Worm (Caenorhabditis elegans) whole organism, L4 larva: ENCODE results near the gene F56C9.6.

ENCODE experiments used
- F10B5.3 ChIP-seq: sonication (generic microtip); optimal IDR thresholded peaks from 2 replicates; lab custom pipeline; 2016; ENCODE audit warnings: mild to moderate bottlenecking, missing genetic modification characterization, missing compliant biosample characterization
- F49E8.2 ChIP-seq: sonication (generic microtip); optimal IDR thresholded peaks from 2 replicates; lab custom pipeline; 2016; ENCODE audit warnings: missing compliant biosample characterization, mild to moderate bottlenecking, missing genetic modification characterization, borderline replicate concordance
- Y105C5A.15 ChIP-seq: fragments of 200-800 bp; sonication (Bioruptor generic); IDR thresholded peaks from 2 replicates; pipeline ENCODE4 v1.3.6; 2022; ENCODE audit warnings: missing genetic modification characterization, missing compliant biosample characterization
- Y5F2A.4 ChIP-seq: fragments of 200-800 bp; sonication (Bioruptor generic); optimal IDR thresholded peaks from 2 replicates; lab custom pipeline; 2018; ENCODE audit warnings: mild to moderate bottlenecking, missing genetic modification characterization, missing compliant biosample characterization
- Y75B8A.6 ChIP-seq: fragments of 200-800 bp; sonication (Bioruptor generic); IDR thresholded peaks from 2 replicates; pipeline ENCODE4 v1.3.6; 2022; ENCODE audit warnings: missing genetic modification reagents, missing genetic modification characterization, missing compliant biosample characterization
- ZK546.5 ChIP-seq, 2 experiments: sonication (generic microtip); optimal IDR thresholded peaks; 2 replicates each; lab custom pipeline; 2017; ENCODE audit warnings: missing biosample characterization in 2 of 2, missing genetic modification characterization in 2 of 2
- aha-1 ChIP-seq: fragments of 150-350 bp; peaks from one replicate; lab custom pipeline; 2014; ENCODE audit warnings: missing biosample characterization, missing genetic modification characterization
- aly-2 ChIP-seq: sonication (generic microtip); optimal IDR thresholded peaks from 2 replicates; lab custom pipeline; 2018; ENCODE audit warnings: missing biosample characterization, missing genetic modification characterization
- ama-1 ChIP-seq: fragments of 150-350 bp; optimal IDR thresholded peaks from 2 replicates; lab custom pipeline; 2014; ENCODE audit warnings: inconsistent platforms, mixed read lengths
- arid-1 ChIP-seq: fragments of 200-800 bp; sonication (Bioruptor generic); conservative IDR thresholded peaks from 2 replicates; pipeline ENCODE4 v1.3.6; 2022; ENCODE audit warnings: missing genetic modification reagents, missing genetic modification characterization, missing compliant biosample characterization
- attf-4 ChIP-seq: sonication (generic microtip); optimal IDR thresholded peaks from 3 replicates; lab custom pipeline; 2017; ENCODE audit warnings: missing biosample characterization, missing genetic modification characterization
- ceh-32 ChIP-seq: sonication (generic microtip); optimal IDR thresholded peaks from 2 replicates; lab custom pipeline; 2016; ENCODE audit warnings: mild to moderate bottlenecking, missing genetic modification characterization, missing compliant biosample characterization; ENCODE audit not compliant: poor library complexity
- ceh-44 ChIP-seq: fragments of 200-800 bp; sonication (Bioruptor generic); IDR thresholded peaks from 2 replicates; pipeline ENCODE4 v1.3.6; 2022; ENCODE audit warnings: missing genetic modification reagents, missing genetic modification characterization, missing compliant biosample characterization
- ceh-82 ChIP-seq: sonication (generic microtip); optimal IDR thresholded peaks from 2 replicates; lab custom pipeline; 2017; ENCODE audit warnings: missing biosample characterization, missing genetic modification characterization
- daf-12 ChIP-seq: fragments of 150-350 bp; optimal IDR thresholded peaks from 2 replicates; lab custom pipeline; 2014; ENCODE audit warnings: missing biosample characterization, missing genetic modification reagents, missing genetic modification characterization
- daf-19 ChIP-seq: fragments of 200-800 bp; sonication (Bioruptor generic); conservative IDR thresholded peaks from 2 replicates; pipeline ENCODE4 v1.3.6; 2022; ENCODE audit warnings: missing genetic modification characterization, missing compliant biosample characterization
- dmd-9 ChIP-seq: fragments of 200-800 bp; sonication (Bioruptor generic); IDR thresholded peaks from 2 replicates; pipeline ENCODE4 v1.3.6; 2022; ENCODE audit warnings: missing genetic modification reagents, missing genetic modification characterization, missing compliant biosample characterization
- dve-1 ChIP-seq: sonication (generic microtip); optimal IDR thresholded peaks from 2 replicates; lab custom pipeline; 2017; ENCODE audit warnings: antibody characterized with exemption, mild to moderate bottlenecking, missing genetic modification characterization, missing compliant biosample characterization; ENCODE audit not compliant: insufficient read depth
- egl-27 ChIP-seq: sonication (generic microtip); optimal IDR thresholded peaks from 3 replicates; lab custom pipeline; 2017; ENCODE audit warnings: missing biosample characterization, missing genetic modification reagents, missing genetic modification characterization
- fos-1 ChIP-seq: fragments of 150-350 bp; optimal IDR thresholded peaks from 2 replicates; lab custom pipeline; 2014; ENCODE audit warnings: missing biosample characterization, missing genetic modification characterization
- hlh-11 ChIP-seq: fragments of 200-800 bp; sonication (Bioruptor generic); optimal IDR thresholded peaks from 2 replicates; lab custom pipeline; 2018; ENCODE audit warnings: mild to moderate bottlenecking, missing genetic modification characterization, missing compliant biosample characterization
- hmg-1.1 ChIP-seq: fragments of 200-800 bp; sonication (Bioruptor generic); IDR thresholded peaks from 2 replicates; pipeline ENCODE4 v1.3.6; 2022; ENCODE audit warnings: missing genetic modification reagents, missing genetic modification characterization, missing compliant biosample characterization
- lim-7 ChIP-seq: fragments of 200-800 bp; sonication (Bioruptor generic); IDR thresholded peaks from 2 replicates; pipeline ENCODE4 v1.3.6; 2022; ENCODE audit warnings: missing genetic modification characterization, missing compliant biosample characterization
- lin-1 ChIP-seq: fragments of 200-800 bp; sonication (Bioruptor generic); IDR thresholded peaks from 2 replicates; pipeline ENCODE4 v1.3.6; 2022; ENCODE audit warnings: missing genetic modification reagents, missing genetic modification characterization, missing compliant biosample characterization
- lsy-2 ChIP-seq, 2 experiments: fragments of 150-350 bp in 1 of 2; sonication (generic microtip) in 1 of 2; optimal IDR thresholded peaks; 2 replicates each; lab custom pipeline; 2014 to 2017; ENCODE audit warnings: missing biosample characterization in 2 of 2, missing genetic modification characterization in 2 of 2
- mdl-1 ChIP-seq, 2 experiments: fragments of 150-350 bp in 1 of 2; sonication (generic microtip) in 1 of 2; optimal IDR thresholded peaks; 2 replicates each; lab custom pipeline; 2014 to 2017; ENCODE audit warnings: missing biosample characterization in 2 of 2, missing genetic modification characterization in 2 of 2
- mdt-29 ChIP-seq: fragments of 200-800 bp; sonication (Bioruptor generic); IDR thresholded peaks from 2 replicates; pipeline ENCODE4 v1.3.6; 2022; ENCODE audit warnings: missing genetic modification reagents, missing genetic modification characterization, missing compliant biosample characterization
- mep-1 ChIP-seq: fragments of 150-350 bp; sonication (generic microtip); optimal IDR thresholded peaks from 3 replicates; lab custom pipeline; 2014; ENCODE audit warnings: missing biosample characterization, missing genetic modification characterization
- mxl-2 ChIP-seq: fragments of 200-800 bp; sonication (Bioruptor generic); conservative IDR thresholded peaks from 2 replicates; pipeline ENCODE4 v1.3.6; 2022; ENCODE audit warnings: missing genetic modification reagents, missing genetic modification characterization, missing compliant biosample characterization
- nhr-10 ChIP-seq: fragments of 150-350 bp; optimal IDR thresholded peaks from 2 replicates; lab custom pipeline; 2014; ENCODE audit warnings: missing biosample characterization, missing genetic modification characterization
- nhr-11 ChIP-seq: fragments of 150-350 bp; optimal IDR thresholded peaks from 2 replicates; lab custom pipeline; 2014; ENCODE audit warnings: missing biosample characterization, missing genetic modification characterization
- nhr-237 ChIP-seq: sonication (generic microtip); optimal IDR thresholded peaks from 2 replicates; lab custom pipeline; 2017; ENCODE audit warnings: missing biosample characterization, missing genetic modification characterization
- nhr-25 ChIP-seq: sonication (generic microtip); optimal IDR thresholded peaks from 2 replicates; lab custom pipeline; 2017; ENCODE audit warnings: missing genetic modification characterization, mild to moderate bottlenecking, missing compliant biosample characterization, antibody characterized with exemption, moderate library complexity, borderline replicate concordance; ENCODE audit not compliant: insufficient read depth
- nhr-41 ChIP-seq: fragments of 200-800 bp; sonication (Bioruptor generic); IDR thresholded peaks from 2 replicates; pipeline ENCODE4 v1.3.6; 2022; ENCODE audit warnings: missing genetic modification reagents, missing genetic modification characterization, missing compliant biosample characterization
- nhr-42 ChIP-seq: fragments of 200-800 bp; sonication (Bioruptor generic); IDR thresholded peaks from 2 replicates; pipeline ENCODE4 v1.3.6; 2022; ENCODE audit warnings: missing genetic modification characterization, missing compliant biosample characterization
- nhr-48 ChIP-seq: sonication (generic microtip); optimal IDR thresholded peaks from 2 replicates; lab custom pipeline; 2016; ENCODE audit warnings: mild to moderate bottlenecking, missing genetic modification characterization, missing compliant biosample characterization
- pqm-1 ChIP-seq: sonication (generic microtip); optimal IDR thresholded peaks from 2 replicates; lab custom pipeline; 2017; ENCODE audit warnings: missing biosample characterization, missing genetic modification characterization
- set-16 ChIP-seq: fragments of 200-800 bp; sonication (Bioruptor generic); IDR thresholded peaks from 2 replicates; pipeline ENCODE4 v1.3.6; 2022; ENCODE audit warnings: missing genetic modification reagents, missing genetic modification characterization, missing compliant biosample characterization
- skn-1 ChIP-seq: fragments of 150-350 bp; optimal IDR thresholded peaks from 2 replicates; lab custom pipeline; 2014; ENCODE audit warnings: missing biosample characterization, missing genetic modification characterization
- snpc-1.2 ChIP-seq: fragments of 200-800 bp; sonication (Bioruptor generic); IDR thresholded peaks from 2 replicates; pipeline ENCODE4 v1.3.6; 2022; ENCODE audit warnings: missing genetic modification reagents, missing genetic modification characterization, missing compliant biosample characterization
- snpc-4 ChIP-seq: fragments of 150-350 bp; optimal IDR thresholded peaks from 2 replicates; lab custom pipeline; 2014; ENCODE audit warnings: missing biosample characterization, missing genetic modification characterization
- spr-3 ChIP-seq: fragments of 200-800 bp; sonication (Bioruptor generic); optimal IDR thresholded peaks from 2 replicates; lab custom pipeline; 2018; ENCODE audit warnings: mild to moderate bottlenecking, missing genetic modification characterization, missing compliant biosample characterization
- tra-1 ChIP-seq: fragments of 200-800 bp; sonication (Bioruptor generic); IDR thresholded peaks from 2 replicates; pipeline ENCODE4 v1.3.6; 2022; ENCODE audit warnings: missing genetic modification reagents, missing genetic modification characterization, missing compliant biosample characterization
- unc-130 ChIP-seq: sonication (generic microtip); optimal IDR thresholded peaks from 2 replicates; lab custom pipeline; 2016; ENCODE audit warnings: missing genetic modification reagents, missing genetic modification characterization, missing compliant biosample characterization
- unc-62 ChIP-seq, 3 experiments: fragments of 150-350 bp in 1 of 3; sonication (generic microtip); optimal IDR thresholded peaks in 2 of 3; peaks in 1 of 3; 1 replicate in 1 of 3; 2 replicates in 2 of 3; lab custom pipeline; 2014 to 2017; ENCODE audit warnings: missing biosample characterization in 3 of 3, missing genetic modification characterization in 3 of 3, missing genetic modification reagents in 3 of 3, missing genotype in 1 of 3
- zag-1 ChIP-seq: fragments of 150-350 bp; optimal IDR thresholded peaks from 2 replicates; lab custom pipeline; 2014; ENCODE audit warnings: missing biosample characterization, missing genetic modification characterization
- zip-2 ChIP-seq: fragments of 150-350 bp; optimal IDR thresholded peaks from 2 replicates; lab custom pipeline; 2014; ENCODE audit warnings: missing biosample characterization, missing genetic modification characterization

Gene F56C9.6

DNA sequence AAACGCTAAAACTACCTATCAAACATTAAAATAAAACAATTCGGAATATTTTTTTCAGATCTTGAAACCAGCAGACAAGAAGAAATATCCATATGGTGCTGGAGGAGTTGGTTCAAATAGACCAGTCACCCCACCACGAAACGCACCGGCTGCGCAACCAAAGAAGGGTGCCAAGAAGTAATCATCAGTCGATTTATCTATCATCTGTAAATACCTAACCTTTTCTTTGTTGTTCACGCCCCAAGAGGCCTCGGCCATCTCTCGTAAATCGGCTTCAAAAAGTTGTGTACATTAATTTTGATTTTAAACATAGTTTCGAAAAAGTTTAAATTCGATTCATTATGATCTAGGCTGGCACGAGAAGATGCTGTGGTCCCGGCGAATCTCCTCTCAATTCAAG is 27.4 kb upstream of the F56C9.6 start:
- TF ChIP-seq nhr-41 (GFP tag; lab: Robert Waterston, UW): no peak
- no peak for TF ChIP-seq snpc-4
- TF ChIP-seq unc-62 (GFP tag; optimal IDR thresholded peaks at IDR 0.05 in 1 of 2; lab: Kevin White, UChicago): peak in 1 of 2 experiments; percentile 71
- no peak for TF ChIP-seq unc-62 (tag; optimal IDR thresholded peaks at IDR 0.05; lab: Kevin White, UChicago)
- TF ChIP-seq ceh-44 (GFP tag; lab: Robert Waterston, UW): 0 out of 2 replicates have a peak, but pooled peaks have one; percentile 11
- TF ChIP-seq zag-1 (tag; lab: Kevin White, UChicago): no peak
- TF ChIP-seq nhr-48 (tag; lab: Kevin White, UChicago): no peak
- TF ChIP-seq tra-1 (GFP tag; lab: Robert Waterston, UW): no peak

DNA sequence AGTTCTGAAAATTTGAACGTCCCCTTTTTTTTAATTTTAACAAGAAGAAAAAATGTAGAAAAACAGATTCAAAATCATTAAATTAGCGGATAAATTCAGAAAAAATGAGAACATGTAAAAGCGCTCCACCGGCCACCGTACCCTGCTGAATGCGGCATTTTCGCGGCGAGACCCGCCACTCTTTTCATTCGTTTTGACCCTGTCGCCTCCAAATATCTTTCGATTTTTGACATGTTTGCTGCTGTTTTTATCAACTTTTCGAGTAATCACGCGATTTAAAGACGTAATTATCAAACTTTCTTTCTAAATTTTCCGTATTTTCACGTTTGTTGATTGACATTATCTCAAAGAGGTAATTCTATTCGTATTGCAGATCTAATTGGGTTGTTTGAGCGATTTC is 25.6 kb upstream of the F56C9.6 start, which contains the start of gene gsp-2:
Gene gsp-2 (plus strand): TSS at position 374 of the 400 bp plus-strand sequence.
- TF ChIP-seq Y105C5A.15 (GFP tag; lab: Robert Waterston, UW) (no peak), zag-1 (tag; lab: Kevin White, UChicago) (no peak), snpc-1.2 (GFP tag; lab: Robert Waterston, UW) (0 out of 2 replicates have a peak, but pooled peaks have one; percentile 33), egl-27 (tag; lab: Kevin White, UChicago) (no peak), F49E8.2 (tag; lab: Kevin White, UChicago) (no peak), ZK546.5 (tag; optimal IDR thresholded peaks at IDR 0.05; lab: Kevin White, UChicago) (peak in 1 of 2 experiments; percentile 88), mxl-2 (GFP tag; lab: Robert Waterston, UW) (no peak), nhr-41 (GFP tag; lab: Robert Waterston, UW) (0 out of 2 replicates have a peak, but pooled peaks have one; percentile 35), pqm-1 (tag; lab: Kevin White, UChicago) (peak; percentile 42), unc-62 (GFP tag; optimal IDR thresholded peaks at IDR 0.05 in 1 of 2; lab: Kevin White, UChicago) (peak in 1 of 2 experiments; percentile 96), unc-62 (tag; optimal IDR thresholded peaks at IDR 0.05; lab: Kevin White, UChicago) (no peak), dmd-9 (no peak), arid-1 (GFP tag; lab: Robert Waterston, UW) (peak; percentile 79), tra-1 (GFP tag; lab: Robert Waterston, UW) (no peak), attf-4 (tag; lab: Kevin White, UChicago) (no peak), mdt-29 (peak; percentile 68), hlh-11 (peak; percentile 86), daf-12 (tag; lab: Kevin White, UChicago) (no peak), nhr-237 (tag; lab: Kevin White, UChicago) (no peak), ceh-32 (no peak), zip-2 (tag; lab: Kevin White, UChicago) (no peak), hmg-1.1 (GFP tag; lab: Robert Waterston, UW) (peak; percentile 66), nhr-42 (GFP tag; lab: Robert Waterston, UW) (no peak), ceh-44 (GFP tag; lab: Robert Waterston, UW) (no peak), ama-1 (peak; percentile 7), Y5F2A.4 (GFP tag; lab: Kevin White, UChicago) (no peak), spr-3 (GFP tag; lab: Kevin White, UChicago) (no peak), skn-1 (tag; lab: Kevin White, UChicago) (no peak), mdl-1 (tag; optimal IDR thresholded peaks at IDR 0.05; lab: Kevin White, UChicago) (peak in 1 of 2 experiments; percentile 55), ceh-82 (tag; lab: Kevin White, UChicago) (no peak), lsy-2 (tag; optimal IDR thresholded peaks at IDR 0.05; lab: Kevin White, UChicago) (peak; percentile 87 to 97), aha-1 (tag; lab: Kevin White, UChicago) (peak; percentile 97), Y75B8A.6 (peak; percentile 63; the same call in 1 of the 2 replicates), lin-1 (GFP tag; lab: Robert Waterston, UW) (peak; percentile 57; the same call in 1 of the 2 replicates), fos-1 (tag; lab: Kevin White, UChicago) (no peak), aly-2 (tag; lab: Kevin White, UChicago) (no peak), lim-7 (GFP tag; lab: Robert Waterston, UW) (peak; percentile 64; the same call in 1 of the 2 replicates), nhr-25 (tag; lab: Kevin White, UChicago) (peak; percentile 18), daf-19 (GFP tag; lab: Robert Waterston, UW) (no peak), mep-1 (peak; percentile 53), set-16 (peak; percentile 40; the same call in 1 of the 2 replicates), nhr-10 (tag; lab: Kevin White, UChicago) (no peak), dve-1 (tag; lab: Kevin White, UChicago) (peak; percentile 85), unc-130 (no peak), F10B5.3 (no peak), nhr-11 (tag; lab: Kevin White, UChicago) (peak; percentile 74)
